Worm (Caenorhabditis elegans) whole organism, early embryonic: ENCODE data around the gene F32D8.13.

Experiments used
- aly-1 ChIP-seq: sonication (generic microtip); optimal IDR thresholded peaks from 2 replicates; lab custom pipeline; 2016; ENCODE audit warnings: missing genetic modification characterization, missing compliant biosample characterization
- ama-1 ChIP-seq: fragments of 150-350 bp; optimal IDR thresholded peaks from 2 replicates; lab custom pipeline; 2014
- flt-1 ChIP-seq: fragments of 200-800 bp; sonication (Bioruptor generic); IDR thresholded peaks from 2 replicates; pipeline ENCODE4 v1.3.6; 2022; ENCODE audit warnings: missing genetic modification characterization, missing compliant biosample characterization
- hmbx-1 ChIP-seq: sonication (generic microtip); optimal IDR thresholded peaks from 2 replicates; lab custom pipeline; 2016; ENCODE audit warnings: mild to moderate bottlenecking, missing genetic modification characterization, missing compliant biosample characterization
- hmg-4 ChIP-seq: fragments of 200-800 bp; sonication (Bioruptor generic); optimal IDR thresholded peaks from 2 replicates; lab custom pipeline; 2018; ENCODE audit warnings: mild to moderate bottlenecking, missing genetic modification characterization, missing compliant biosample characterization
- pes-1 ChIP-seq: fragments of 200-800 bp; sonication (Bioruptor generic); IDR thresholded peaks from 2 replicates; pipeline ENCODE4 v1.3.6; 2022; ENCODE audit warnings: missing genetic modification reagents, missing genetic modification characterization, missing compliant biosample characterization

DNA sequence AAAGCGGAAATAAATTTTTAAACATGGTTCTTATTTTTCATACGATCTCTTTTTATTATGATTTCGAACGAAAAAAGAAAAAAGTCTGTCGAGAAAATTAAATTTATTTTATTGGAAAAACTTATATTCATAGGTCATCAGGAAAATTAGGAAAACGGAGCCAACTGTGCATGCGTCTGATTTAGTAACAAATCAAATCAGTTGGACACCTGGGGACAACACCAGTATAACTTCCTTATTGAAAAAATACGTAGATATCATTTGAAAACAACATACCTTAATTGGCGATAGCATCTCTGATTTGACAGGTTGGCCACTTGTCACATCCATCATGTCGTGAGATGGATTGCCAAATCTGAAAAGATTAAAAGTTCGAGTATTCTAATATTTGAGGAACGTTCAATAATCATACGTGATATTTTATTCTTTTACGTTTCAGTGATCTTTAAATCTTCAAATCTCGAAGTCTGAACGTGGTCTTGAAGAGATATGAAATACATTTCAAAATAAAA, 35.8 kb downstream of the F32D8.13 start:
- TF ChIP-seq hmbx-1, result no peak
- no peak for TF ChIP-seq pes-1
- no peak for TF ChIP-seq ama-1
- no peak for TF ChIP-seq aly-1 (tag; lab: Kevin White, UChicago)
- TF ChIP-seq hmg-4 (GFP tag; lab: Kevin White, UChicago), result no peak
- TF ChIP-seq flt-1 (GFP tag; lab: Robert Waterston, UW), result no peak
